Fruit fly (Drosophila melanogaster) whole organism, adult: Measurements from ENCODE around the gene Syt4.

ENCODE experiments used
- Crg-1 ChIP-seq: fragments of 200-800 bp; sonication (Bioruptor generic); optimal IDR thresholded peaks from 2 replicates; lab custom pipeline; 2016; ENCODE audit warnings: missing biosample characterization, missing genetic modification characterization
- kay ChIP-seq: fragments of 200-800 bp; sonication (Bioruptor generic); peaks from one replicate; lab custom pipeline; 2016; ENCODE audit warnings: missing biosample characterization, missing genetic modification characterization, borderline replicate concordance

Gene Syt4

dm6 chr3R:7317107-7317506 lies 51.2 kb downstream of the Syt4 start, which contains the start of gene CG10029:
CG10029 (minus strand) TSS chr3R:7317207.
- no peak for TF ChIP-seq Crg-1 (GFP tag; lab: Kevin White, UChicago)
- TF ChIP-seq kay (GFP tag; lab: Kevin White, UChicago): peak; percentile 26
